Worm (Caenorhabditis elegans): ENCODE results near the gene C56G2.15.

DNA sequence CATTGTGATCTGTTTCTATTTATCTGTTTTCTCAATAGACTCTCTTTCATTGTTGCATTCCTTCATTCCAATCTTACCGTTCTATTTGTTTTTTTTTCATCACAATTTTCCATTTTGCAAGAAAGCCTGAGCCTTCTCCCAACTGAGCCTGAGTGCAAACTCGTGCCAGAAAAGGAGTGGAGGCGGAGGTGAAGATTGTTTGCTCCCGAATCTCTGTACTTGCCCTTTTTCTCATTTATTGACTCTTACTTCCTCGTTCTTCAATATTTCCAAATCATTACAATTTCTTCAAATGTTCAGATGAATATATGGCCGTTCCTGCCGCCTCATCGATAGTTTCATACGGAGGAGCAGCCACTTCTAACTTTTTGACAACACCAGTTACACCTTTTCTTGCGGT, 39.1 kb upstream of the C56G2.15 start, which contains the start of gene let-756:
- TF ChIP-seq dmd-4 (tag; optimal IDR thresholded peaks at IDR 0.05; ENCODE audit: borderline replicate concordance): no peak
- TF ChIP-seq ama-1 (optimal IDR thresholded peaks at IDR 0.05): no peak
- TF ChIP-seq ahr-1 (tag; optimal IDR thresholded peaks at IDR 0.05): no peak
- TF ChIP-seq dve-1 (tag; optimal IDR thresholded peaks at IDR 0.05): no peak
- TF ChIP-seq pros-1 (tag; optimal IDR thresholded peaks at IDR 0.05): no peak
